Worm (Caenorhabditis elegans) whole organism, L4 larva: ENCODE measurements around the gene tsp-2.

ENCODE experiments used
- F44E2.7 ChIP-seq: fragments of 200-800 bp; sonication (Bioruptor generic); IDR thresholded peaks from 2 replicates; pipeline ENCODE4 v2.1.2; 2022; ENCODE audit warnings: missing genetic modification characterization, missing compliant biosample characterization
- F49E8.2 ChIP-seq: sonication (generic microtip); optimal IDR thresholded peaks from 2 replicates; lab custom pipeline; 2016; ENCODE audit warnings: missing compliant biosample characterization, mild to moderate bottlenecking, missing genetic modification characterization, borderline replicate concordance
- R02D3.7 ChIP-seq: fragments of 150-350 bp; sonication (generic microtip); optimal IDR thresholded peaks from 3 replicates; lab custom pipeline; 2014; ENCODE audit warnings: missing biosample characterization, missing genetic modification characterization
- Y48G9A.11 ChIP-seq: fragments of 200-800 bp; sonication (Bioruptor generic); IDR thresholded peaks from 2 replicates; pipeline ENCODE4 v1.3.6; 2022; ENCODE audit warnings: missing genetic modification reagents, missing genetic modification characterization, missing compliant biosample characterization
- Y5F2A.4 ChIP-seq: fragments of 200-800 bp; sonication (Bioruptor generic); optimal IDR thresholded peaks from 2 replicates; lab custom pipeline; 2018; ENCODE audit warnings: mild to moderate bottlenecking, missing genetic modification characterization, missing compliant biosample characterization
- ZK546.5 ChIP-seq, 2 experiments: sonication (generic microtip); optimal IDR thresholded peaks; 2 replicates each; lab custom pipeline; 2017; ENCODE audit warnings: missing biosample characterization in 2 of 2, missing genetic modification characterization in 2 of 2
- aly-2 ChIP-seq: sonication (generic microtip); optimal IDR thresholded peaks from 2 replicates; lab custom pipeline; 2018; ENCODE audit warnings: missing biosample characterization, missing genetic modification characterization
- ceh-20 ChIP-seq: fragments of 200-800 bp; sonication (Bioruptor generic); IDR thresholded peaks from 2 replicates; pipeline ENCODE4 v1.3.6; 2022; ENCODE audit warnings: missing genetic modification reagents, missing genetic modification characterization, missing compliant biosample characterization
- ceh-44 ChIP-seq: fragments of 200-800 bp; sonication (Bioruptor generic); IDR thresholded peaks from 2 replicates; pipeline ENCODE4 v1.3.6; 2022; ENCODE audit warnings: missing genetic modification reagents, missing genetic modification characterization, missing compliant biosample characterization
- ceh-62 ChIP-seq: sonication (generic microtip); optimal IDR thresholded peaks from 2 replicates; lab custom pipeline; 2017; ENCODE audit warnings: missing biosample characterization, missing genetic modification characterization
- cey-2 ChIP-seq: sonication (generic microtip); optimal IDR thresholded peaks from 3 replicates; lab custom pipeline; 2017; ENCODE audit warnings: missing genetic modification characterization, mild to moderate bottlenecking, missing compliant biosample characterization, antibody characterized with exemption, borderline replicate concordance; ENCODE audit not compliant: insufficient read depth
- ctbp-1 ChIP-seq: fragments of 200-800 bp; sonication (Bioruptor generic); IDR thresholded peaks from 2 replicates; pipeline ENCODE4 v1.3.6; 2022; ENCODE audit warnings: missing genetic modification reagents, missing genetic modification characterization, missing compliant biosample characterization
- daf-16 ChIP-seq, 3 experiments: sonication (generic microtip); optimal IDR thresholded peaks; 2 replicates each; lab custom pipeline; 2016 to 2017; ENCODE audit warnings: missing genetic modification characterization in 3 of 3, missing genetic modification reagents in 3 of 3, mild to moderate bottlenecking in 2 of 3, missing compliant biosample characterization in 2 of 3, missing biosample characterization in 1 of 3, moderate library complexity in 1 of 3
- daf-8 ChIP-seq: fragments of 200-800 bp; sonication (Bioruptor generic); IDR thresholded peaks from 2 replicates; pipeline ENCODE4 v1.3.6; 2022; ENCODE audit warnings: missing genetic modification characterization, missing compliant biosample characterization
- dmd-6 ChIP-seq: fragments of 200-800 bp; sonication (Bioruptor generic); IDR thresholded peaks from 2 replicates; pipeline ENCODE4 v1.3.6; 2022; ENCODE audit warnings: missing genetic modification reagents, missing genetic modification characterization, missing compliant biosample characterization
- dmd-8 ChIP-seq: fragments of 200-800 bp; sonication (Bioruptor generic); IDR thresholded peaks from 2 replicates; pipeline ENCODE4 v1.3.6; 2022; ENCODE audit warnings: missing genetic modification characterization, missing compliant biosample characterization
- dmd-9 ChIP-seq: fragments of 200-800 bp; sonication (Bioruptor generic); IDR thresholded peaks from 2 replicates; pipeline ENCODE4 v1.3.6; 2022; ENCODE audit warnings: missing genetic modification reagents, missing genetic modification characterization, missing compliant biosample characterization
- dpl-1 ChIP-seq: fragments of 150-350 bp; optimal IDR thresholded peaks from 2 replicates; lab custom pipeline; 2014; ENCODE audit warnings: missing biosample characterization, missing genetic modification reagents, missing genetic modification characterization
- fos-1 ChIP-seq: fragments of 150-350 bp; optimal IDR thresholded peaks from 2 replicates; lab custom pipeline; 2014; ENCODE audit warnings: missing biosample characterization, missing genetic modification characterization
- hif-1 ChIP-seq, 2 experiments: sonication (generic microtip); optimal IDR thresholded peaks; 2 replicates each; lab custom pipeline; 2016 to 2017; ENCODE audit warnings: missing compliant biosample characterization in 2 of 2, missing genetic modification characterization in 2 of 2, missing genetic modification reagents in 2 of 2, missing genotype in 2 of 2, mild to moderate bottlenecking in 1 of 2
- hmg-1.1 ChIP-seq: fragments of 200-800 bp; sonication (Bioruptor generic); IDR thresholded peaks from 2 replicates; pipeline ENCODE4 v1.3.6; 2022; ENCODE audit warnings: missing genetic modification reagents, missing genetic modification characterization, missing compliant biosample characterization
- lin-1 ChIP-seq: fragments of 200-800 bp; sonication (Bioruptor generic); IDR thresholded peaks from 2 replicates; pipeline ENCODE4 v1.3.6; 2022; ENCODE audit warnings: missing genetic modification reagents, missing genetic modification characterization, missing compliant biosample characterization
- lin-38 ChIP-seq: fragments of 200-800 bp; sonication (Bioruptor generic); IDR thresholded peaks from 2 replicates; pipeline ENCODE4 v1.3.6; 2022; ENCODE audit warnings: missing genetic modification reagents, missing genetic modification characterization, missing compliant biosample characterization
- lin-39 ChIP-seq: fragments of 150-350 bp; optimal IDR thresholded peaks from 2 replicates; lab custom pipeline; 2014; ENCODE audit warnings: missing biosample characterization, missing genetic modification reagents, missing genetic modification characterization
- lir-3 ChIP-seq: sonication (generic microtip); optimal IDR thresholded peaks from 2 replicates; lab custom pipeline; 2016; ENCODE audit warnings: mild to moderate bottlenecking, missing genetic modification characterization, missing compliant biosample characterization
- madf-9 ChIP-seq: fragments of 200-800 bp; sonication (Bioruptor generic); conservative IDR thresholded peaks from 2 replicates; pipeline ENCODE4 v1.3.6; 2022; ENCODE audit warnings: missing genetic modification reagents, missing genetic modification characterization, missing compliant biosample characterization
- mdl-1 ChIP-seq, 2 experiments: fragments of 150-350 bp in 1 of 2; sonication (generic microtip) in 1 of 2; optimal IDR thresholded peaks; 2 replicates each; lab custom pipeline; 2014 to 2017; ENCODE audit warnings: missing biosample characterization in 2 of 2, missing genetic modification characterization in 2 of 2
- mes-2 ChIP-seq: sonication (generic microtip); optimal IDR thresholded peaks from 2 replicates; lab custom pipeline; 2016; ENCODE audit warnings: missing genotype, mild to moderate bottlenecking, missing genetic modification characterization, missing compliant biosample characterization; ENCODE audit not compliant: poor library complexity, severe bottlenecking
- mxl-3 ChIP-seq: fragments of 200-800 bp; sonication (Bioruptor generic); optimal IDR thresholded peaks from 2 replicates; lab custom pipeline; 2018; ENCODE audit warnings: mild to moderate bottlenecking, missing genetic modification characterization, missing compliant biosample characterization
- nhr-102 ChIP-seq: sonication (generic microtip); optimal IDR thresholded peaks from 2 replicates; lab custom pipeline; 2016; ENCODE audit warnings: mild to moderate bottlenecking, missing genetic modification characterization, moderate library complexity, missing compliant biosample characterization
- nhr-11 ChIP-seq: fragments of 150-350 bp; optimal IDR thresholded peaks from 2 replicates; lab custom pipeline; 2014; ENCODE audit warnings: missing biosample characterization, missing genetic modification characterization
- nhr-111 ChIP-seq: fragments of 200-800 bp; sonication (Bioruptor generic); optimal IDR thresholded peaks from 2 replicates; lab custom pipeline; 2018; ENCODE audit warnings: mild to moderate bottlenecking, missing genetic modification characterization, missing compliant biosample characterization
- nhr-25 ChIP-seq: sonication (generic microtip); optimal IDR thresholded peaks from 2 replicates; lab custom pipeline; 2017; ENCODE audit warnings: missing genetic modification characterization, mild to moderate bottlenecking, missing compliant biosample characterization, antibody characterized with exemption, moderate library complexity, borderline replicate concordance; ENCODE audit not compliant: insufficient read depth
- nhr-28 ChIP-seq: fragments of 150-350 bp; optimal IDR thresholded peaks from 2 replicates; lab custom pipeline; 2014; ENCODE audit warnings: missing biosample characterization, missing genetic modification characterization
- nhr-41 ChIP-seq: fragments of 200-800 bp; sonication (Bioruptor generic); IDR thresholded peaks from 2 replicates; pipeline ENCODE4 v1.3.6; 2022; ENCODE audit warnings: missing genetic modification reagents, missing genetic modification characterization, missing compliant biosample characterization
- nhr-76 ChIP-seq: fragments of 150-350 bp; optimal IDR thresholded peaks from 2 replicates; lab custom pipeline; 2014; ENCODE audit warnings: missing biosample characterization, missing genetic modification characterization
- nhr-77 ChIP-seq: fragments of 150-350 bp; optimal IDR thresholded peaks from 2 replicates; lab custom pipeline; 2014; ENCODE audit warnings: missing biosample characterization, missing genetic modification characterization
- pha-4 ChIP-seq, 2 experiments: fragments of 150-350 bp in 1 of 2; fragments of 200-800 bp in 1 of 2; sonication (Bioruptor generic) in 1 of 2; IDR thresholded peaks in 1 of 2; optimal IDR thresholded peaks in 1 of 2; 2 replicates each; pipeline versions ENCODE4 v1.3.6 to Lab custom; 2014 to 2022; ENCODE audit warnings: missing genetic modification characterization in 2 of 2, missing genetic modification reagents in 2 of 2, missing biosample characterization in 1 of 2, missing compliant biosample characterization in 1 of 2
- saeg-2 ChIP-seq: fragments of 200-800 bp; sonication (Bioruptor generic); IDR thresholded peaks from 2 replicates; pipeline ENCODE4 v1.3.6; 2022; ENCODE audit warnings: missing genetic modification reagents, missing genetic modification characterization, missing compliant biosample characterization
- skn-1 ChIP-seq: fragments of 150-350 bp; optimal IDR thresholded peaks from 2 replicates; lab custom pipeline; 2014; ENCODE audit warnings: missing biosample characterization, missing genetic modification characterization
- snpc-4 ChIP-seq: fragments of 150-350 bp; optimal IDR thresholded peaks from 2 replicates; lab custom pipeline; 2014; ENCODE audit warnings: missing biosample characterization, missing genetic modification characterization
- tag-97 ChIP-seq: fragments of 200-800 bp; sonication (Bioruptor generic); IDR thresholded peaks from 2 replicates; pipeline ENCODE4 v1.3.6; 2022; ENCODE audit warnings: missing genetic modification characterization, missing compliant biosample characterization
- unc-130 ChIP-seq: sonication (generic microtip); optimal IDR thresholded peaks from 2 replicates; lab custom pipeline; 2016; ENCODE audit warnings: missing genetic modification reagents, missing genetic modification characterization, missing compliant biosample characterization
- vab-7 ChIP-seq: fragments of 200-800 bp; sonication (Bioruptor generic); IDR thresholded peaks from 2 replicates; pipeline ENCODE4 v1.3.6; 2022; ENCODE audit warnings: missing genetic modification reagents, missing genetic modification characterization, missing compliant biosample characterization
- zip-11 ChIP-seq: fragments of 200-800 bp; sonication (Bioruptor generic); IDR thresholded peaks from 2 replicates; pipeline ENCODE4 v1.3.6; 2022; ENCODE audit warnings: missing genetic modification characterization, missing compliant biosample characterization
- ztf-7 ChIP-seq: fragments of 150-350 bp; optimal IDR thresholded peaks from 2 replicates; lab custom pipeline; 2014; ENCODE audit warnings: missing biosample characterization, missing genetic modification characterization

tsp-2 gene

ce11 chrIII:8254938-8255337, 17.2 kb upstream of the tsp-2 start, which contains the start of gene F09G8.5:
Gene F09G8.5 (plus strand): TSS chrIII:8254975.
- TF ChIP-seq nhr-28 (tag; lab: Kevin White, UChicago) (no peak), Y48G9A.11 (GFP tag; lab: Robert Waterston, UW) (no peak), daf-8 (no peak), zip-11 (no peak), lin-39 (tag; lab: Kevin White, UChicago) (no peak)

- TF ChIP-seq nhr-25 (tag; lab: Kevin White, UChicago), result peak; percentile 19
- TF ChIP-seq ctbp-1 (GFP tag; lab: Robert Waterston, UW), result no peak
- TF ChIP-seq lir-3, result no peak
- peak; percentile 94 for TF ChIP-seq lin-38 (GFP tag; lab: Robert Waterston, UW)
- no peak for TF ChIP-seq aly-2 (tag; lab: Kevin White, UChicago)
- TF ChIP-seq ceh-62 (tag; lab: Kevin White, UChicago), result no peak
- TF ChIP-seq ceh-44 (GFP tag; lab: Robert Waterston, UW), result no peak
- no peak for TF ChIP-seq madf-9 (GFP tag; lab: Robert Waterston, UW)
- TF ChIP-seq F44E2.7 (GFP tag; lab: Robert Waterston, UW), result no peak
- no peak for TF ChIP-seq fos-1 (tag; lab: Kevin White, UChicago)
- no peak for TF ChIP-seq cey-2 (tag; lab: Kevin White, UChicago)
- no peak for TF ChIP-seq pha-4 (GFP tag; IDR thresholded peaks at IDR 0.05; lab: Robert Waterston, UW)
- peak; percentile 85 for TF ChIP-seq pha-4 (tag; optimal IDR thresholded peaks at IDR 0.05; lab: Kevin White, UChicago)
- no peak for TF ChIP-seq lin-1 (GFP tag; lab: Robert Waterston, UW)
- TF ChIP-seq mdl-1 (tag; optimal IDR thresholded peaks at IDR 0.05; lab: Kevin White, UChicago), result no peak
- peak; percentile 97 for TF ChIP-seq unc-130 (GFP tag; lab: Kevin White, UChicago)
- TF ChIP-seq hmg-1.1 (GFP tag; lab: Robert Waterston, UW), result no peak
- no peak for TF ChIP-seq ZK546.5 (tag; optimal IDR thresholded peaks at IDR 0.05; lab: Kevin White, UChicago)
- TF ChIP-seq nhr-111 (GFP tag; lab: Kevin White, UChicago), result no peak
- TF ChIP-seq lin-39 (tag; lab: Kevin White, UChicago), result no peak
- TF ChIP-seq Y48G9A.11 (GFP tag; lab: Robert Waterston, UW), result peak; percentile 48; the same call in 1 of the 2 replicates
- TF ChIP-seq nhr-76 (tag; lab: Kevin White, UChicago), result no peak
- TF ChIP-seq dmd-9 (GFP tag; lab: Robert Waterston, UW), result no peak
- TF ChIP-seq daf-8, result no peak
- TF ChIP-seq dmd-6 (GFP tag; lab: Robert Waterston, UW), result no peak
- peak in 1 of 2 experiments; percentile 69 for TF ChIP-seq hif-1 (tag; optimal IDR thresholded peaks at IDR 0.05; lab: Kevin White, UChicago)
- TF ChIP-seq Y5F2A.4 (GFP tag; lab: Kevin White, UChicago), result no peak
- TF ChIP-seq nhr-11 (tag; lab: Kevin White, UChicago), result no peak
- TF ChIP-seq dpl-1 (GFP tag; lab: Kevin White, UChicago), result peak; percentile 75
- peak; percentile 34; the same call in 1 of the 2 replicates for TF ChIP-seq vab-7 (GFP tag; lab: Robert Waterston, UW)
- no peak for TF ChIP-seq mxl-3
- no peak for TF ChIP-seq snpc-4 (tag; lab: Kevin White, UChicago)
- TF ChIP-seq R02D3.7 (tag; lab: Kevin White, UChicago), result no peak
- TF ChIP-seq saeg-2 (GFP tag; lab: Robert Waterston, UW), result no peak
- no peak for TF ChIP-seq skn-1 (tag; lab: Kevin White, UChicago)
- TF ChIP-seq nhr-102 (tag; lab: Kevin White, UChicago), result no peak
- TF ChIP-seq mes-2, result peak; percentile 88
- TF ChIP-seq dmd-8 (GFP tag; lab: Robert Waterston, UW), result no peak
- no peak for TF ChIP-seq F49E8.2 (tag; lab: Kevin White, UChicago)
- no peak for TF ChIP-seq daf-16 (GFP tag; optimal IDR thresholded peaks at IDR 0.05; lab: Kevin White, UChicago)
- TF ChIP-seq daf-16 (tag; optimal IDR thresholded peaks at IDR 0.05; lab: Kevin White, UChicago), result no peak
- no peak for TF ChIP-seq nhr-41 (GFP tag; lab: Robert Waterston, UW)
- no peak for TF ChIP-seq tag-97
- no peak for TF ChIP-seq ceh-20 (GFP tag; lab: Robert Waterston, UW)
- TF ChIP-seq nhr-77 (tag; lab: Kevin White, UChicago), result peak; percentile 14
- no peak for TF ChIP-seq ztf-7
Observed at ce11 chrIII:8250007-8250683, 12.4 kb upstream of the tsp-2 start, which contains the start of gene knl-1. Gene knl-1 (plus strand): TSS chrIII:8250632.
